Worm (Caenorhabditis elegans): ENCODE measurements around the gene tasp-1.
A peak's percentile ranks its signal among the peaks of the same experiment; 100 is the strongest.

tasp-1 gene

DNA sequence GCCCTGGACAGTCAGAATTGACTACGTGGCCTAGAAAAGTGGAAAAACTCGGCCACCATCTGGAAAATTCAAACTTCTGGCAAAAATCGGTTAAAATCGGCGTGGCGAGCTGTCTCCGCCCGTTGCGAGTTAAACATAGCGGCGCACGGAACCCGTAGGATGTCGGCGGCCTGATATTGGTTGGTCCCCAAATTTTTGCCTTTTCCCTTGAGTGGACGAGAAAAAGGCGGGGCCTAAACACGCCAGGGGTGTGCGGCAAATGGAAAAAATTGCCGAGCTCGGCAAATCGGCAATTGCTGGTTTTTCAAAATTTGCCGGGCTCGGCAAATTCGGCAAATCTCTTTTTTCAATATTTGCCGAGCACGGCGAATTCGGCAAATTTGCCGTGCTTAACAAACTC lies 25.8 kb upstream of the tasp-1 start (continued):
- TF ChIP-seq lin-39 (tag; optimal IDR thresholded peaks at IDR 0.05) (no peak), F49E8.2 (tag; optimal IDR thresholded peaks at IDR 0.05; ENCODE audit: borderline replicate concordance) (no peak), gei-8 (GFP tag; optimal IDR thresholded peaks at IDR 0.05) (no peak), egl-27 (tag; optimal IDR thresholded peaks at IDR 0.05) (no peak), dmd-8 (GFP tag; IDR thresholded peaks at IDR 0.05) (no peak), unc-62 (GFP tag; optimal IDR thresholded peaks at IDR 0.05 in 1 of 2) (no peak), unc-62 (tag; optimal IDR thresholded peaks at IDR 0.05) (no peak), zfp-2 (tag; optimal IDR thresholded peaks at IDR 0.05) (no peak), F10B5.3 (tag; optimal IDR thresholded peaks at IDR 0.05) (no peak), mes-2 (tag; optimal IDR thresholded peaks at IDR 0.05; ENCODE audit: poor library complexity, severe bottlenecking) (no peak), dpl-1 (GFP tag; optimal IDR thresholded peaks at IDR 0.05) (no peak), Y75B8A.6 (GFP tag; IDR thresholded peaks at IDR 0.05) (no peak), ceh-28 (tag; optimal IDR thresholded peaks at IDR 0.05) (no peak), tra-1 (GFP tag; IDR thresholded peaks at IDR 0.05) (no peak), nhr-111 (GFP tag; optimal IDR thresholded peaks at IDR 0.05) (no peak), set-16 (GFP tag; IDR thresholded peaks at IDR 0.05) (0 out of 2 replicates have a peak, but pooled peaks have one; percentile 20), lsy-2 (tag; optimal IDR thresholded peaks at IDR 0.05) (no peak), zfp-3 (GFP tag; conservative IDR thresholded peaks at IDR 0.05) (no peak), aly-2 (tag; optimal IDR thresholded peaks at IDR 0.05) (no peak), Y48G9A.11 (GFP tag; IDR thresholded peaks at IDR 0.05) (peak; percentile 50; the same call in 1 of the 2 replicates), cey-2 (tag; optimal IDR thresholded peaks at IDR 0.05; ENCODE audit: borderline replicate concordance, insufficient read depth) (no peak), ama-1 (optimal IDR thresholded peaks at IDR 0.05) (no peak), snpc-1.2 (GFP tag; IDR thresholded peaks at IDR 0.05) (peak; percentile 64; the same call in 1 of the 2 replicates), dmd-6 (GFP tag; IDR thresholded peaks at IDR 0.05) (no peak), saeg-2 (GFP tag; IDR thresholded peaks at IDR 0.05) (no peak), ceh-20 (GFP tag; IDR thresholded peaks at IDR 0.05) (no peak), daf-19 (GFP tag; conservative IDR thresholded peaks at IDR 0.05) (no peak), fos-1 (tag; optimal IDR thresholded peaks at IDR 0.05) (no peak), ces-1 (GFP tag; optimal IDR thresholded peaks at IDR 0.05) (no peak), duxl-1 (tag; optimal IDR thresholded peaks at IDR 0.05; ENCODE audit: poor library complexity) (no peak), egl-43 (GFP tag; IDR thresholded peaks at IDR 0.05) (0 out of 2 replicates have a peak, but pooled peaks have one; percentile 17), F44E2.7 (GFP tag; IDR thresholded peaks at IDR 0.05) (no peak), zip-11 (GFP tag; IDR thresholded peaks at IDR 0.05) (no peak), daf-8 (GFP tag; IDR thresholded peaks at IDR 0.05) (no peak), ztf-7 (tag; optimal IDR thresholded peaks at IDR 0.05) (no peak), sdz-12 (GFP tag; optimal IDR thresholded peaks at IDR 0.05) (no peak), F37D6.2 (tag; optimal IDR thresholded peaks at IDR 0.05) (no peak), ZK337.2 (GFP tag; IDR thresholded peaks at IDR 0.05) (no peak), ceh-82 (tag; optimal IDR thresholded peaks at IDR 0.05) (no peak), R02D3.7 (tag; optimal IDR thresholded peaks at IDR 0.05) (no peak), lin-13 (GFP tag; optimal IDR thresholded peaks at IDR 0.05) (no peak), fkh-10 (GFP tag; optimal IDR thresholded peaks at IDR 0.05) (no peak), mdl-1 (tag; optimal IDR thresholded peaks at IDR 0.05) (no peak), lin-29 (GFP tag; IDR thresholded peaks at IDR 0.05) (no peak), hif-1 (tag; optimal IDR thresholded peaks at IDR 0.05) (no peak), zip-2 (tag; optimal IDR thresholded peaks at IDR 0.05) (no peak), mxl-3 (GFP tag; optimal IDR thresholded peaks at IDR 0.05) (no peak), nhr-10 (tag; optimal IDR thresholded peaks at IDR 0.05) (no peak)
